Worm (Caenorhabditis elegans): ENCODE results near the gene F41C3.2.
"Not testable (repeated sequence)": the region's sequence is repeated elsewhere in the genome, so short reads cannot be mapped to it uniquely, and the experiment has no call there.

ce11 chrII:4701482-4702119 is 48.2 kb upstream of the F41C3.2 start, which contains the start of gene unc-85:
- TF ChIP-seq nfya-1 (tag; optimal IDR thresholded peaks at IDR 0.05; ENCODE audit: insufficient read depth) (peak; percentile 78), snpc-4 (tag; optimal IDR thresholded peaks at IDR 0.05) (peak; percentile 33)
- TF ChIP-seq fkh-2 (tag; optimal IDR thresholded peaks at IDR 0.05); nhr-11 (tag; optimal IDR thresholded peaks at IDR 0.05); fos-1 (tag; optimal IDR thresholded peaks at IDR 0.05); unc-62 (GFP tag; optimal IDR thresholded peaks at IDR 0.05): not testable (repeated sequence)

Measured in whole organism, L3 larva.